Worm (Caenorhabditis elegans) whole organism, mixed stage, embryonic: ENCODE data around the gene ZK721.3.

ENCODE experiments used
- blmp-1 ChIP-seq: fragments of 150-350 bp; optimal IDR thresholded peaks from 2 replicates; lab custom pipeline; 2014; ENCODE audit warnings: missing biosample characterization, missing genetic modification characterization
- ceh-39 ChIP-seq: fragments of 150-350 bp; optimal IDR thresholded peaks from 2 replicates; lab custom pipeline; 2014; ENCODE audit warnings: missing biosample characterization, missing genetic modification characterization
- elt-1 ChIP-seq: sonication (generic microtip); optimal IDR thresholded peaks from 2 replicates; lab custom pipeline; 2017; ENCODE audit warnings: missing genetic modification characterization, mild to moderate bottlenecking, missing compliant biosample characterization, antibody characterized with exemption, moderate library complexity, borderline replicate concordance; ENCODE audit not compliant: insufficient read depth
- flh-1 ChIP-seq: fragments of 200-800 bp; sonication (Bioruptor generic); optimal IDR thresholded peaks from 2 replicates; lab custom pipeline; 2018; ENCODE audit warnings: mild to moderate bottlenecking, missing genetic modification characterization, moderate library complexity, missing compliant biosample characterization
- lsy-2 ChIP-seq: fragments of 150-350 bp; optimal IDR thresholded peaks from 2 replicates; lab custom pipeline; 2014; ENCODE audit warnings: missing biosample characterization, missing genetic modification characterization
- nhr-12 ChIP-seq: fragments of 150-350 bp; optimal IDR thresholded peaks from 2 replicates; lab custom pipeline; 2014; ENCODE audit warnings: missing biosample characterization, missing genetic modification characterization
- nhr-237 ChIP-seq: fragments of 150-350 bp; optimal IDR thresholded peaks from 2 replicates; lab custom pipeline; 2014; ENCODE audit warnings: missing biosample characterization, missing genetic modification characterization
- nhr-28 ChIP-seq: fragments of 150-350 bp; optimal IDR thresholded peaks from 2 replicates; lab custom pipeline; 2014; ENCODE audit warnings: missing biosample characterization, missing genetic modification characterization
- nhr-76 ChIP-seq: sonication (generic microtip); optimal IDR thresholded peaks from 2 replicates; lab custom pipeline; 2017; ENCODE audit warnings: missing biosample characterization, missing genetic modification characterization
- pha-4 ChIP-seq: fragments of 150-350 bp; optimal IDR thresholded peaks from 2 replicates; lab custom pipeline; 2018; ENCODE audit warnings: missing biosample characterization, missing genetic modification reagents, missing genetic modification characterization
- sem-2 ChIP-seq: fragments of 200-800 bp; sonication (Bioruptor generic); optimal IDR thresholded peaks from 2 replicates; lab custom pipeline; 2018; ENCODE audit warnings: mild to moderate bottlenecking, missing genetic modification characterization, missing compliant biosample characterization
- sptf-1 ChIP-seq: sonication (generic microtip); optimal IDR thresholded peaks from 2 replicates; lab custom pipeline; 2017; ENCODE audit warnings: mild to moderate bottlenecking, missing genetic modification characterization, moderate library complexity, missing compliant biosample characterization
- unc-62 ChIP-seq: fragments of 150-350 bp; optimal IDR thresholded peaks from 2 replicates; lab custom pipeline; 2014; ENCODE audit warnings: missing biosample characterization, missing genetic modification reagents, missing genetic modification characterization

- TF ChIP-seq nhr-28 (tag; lab: Kevin White, UChicago) (no peak), unc-62 (GFP tag; lab: Kevin White, UChicago) (no peak), nhr-12 (no peak), ceh-39 (no peak), nhr-237 (no peak), pha-4 (tag; lab: Kevin White, UChicago) (no peak), sptf-1 (no peak), blmp-1 (tag; lab: Kevin White, UChicago) (no peak), sem-2 (GFP tag; lab: Kevin White, UChicago) (no peak), flh-1 (GFP tag; lab: Kevin White, UChicago) (no peak), lsy-2 (tag; lab: Kevin White, UChicago) (no peak), nhr-76 (no peak), elt-1 (tag; lab: Kevin White, UChicago) (no peak)
Observed at ce11 chrX:8761497-8761896, 22.8 kb upstream of the ZK721.3 start, which contains the start of gene M02D8.5.
